Worm (Caenorhabditis elegans) whole organism, young adult: ENCODE results near the gene moa-1.

Experiments
- B0035.1 ChIP-seq: sonication (generic microtip); optimal IDR thresholded peaks from 2 replicates; lab custom pipeline; 2016; ENCODE audit warnings: missing genetic modification characterization, mild to moderate bottlenecking, missing compliant biosample characterization, missing genotype, missing genetic modification reagents
- C06A6.2 ChIP-seq: fragments of 200-800 bp; sonication (Bioruptor generic); conservative IDR thresholded peaks from 2 replicates; pipeline ENCODE4 v1.3.6; 2022; ENCODE audit warnings: missing genetic modification characterization, missing compliant biosample characterization
- F23B12.7 ChIP-seq: sonication (generic microtip); optimal IDR thresholded peaks from 2 replicates; lab custom pipeline; 2017; ENCODE audit warnings: missing genetic modification characterization, mild to moderate bottlenecking, missing compliant biosample characterization, antibody characterized with exemption, moderate library complexity; ENCODE audit not compliant: insufficient read depth
- F57C9.4 ChIP-seq: sonication (generic microtip); optimal IDR thresholded peaks from 2 replicates; lab custom pipeline; 2017; ENCODE audit warnings: mild to moderate bottlenecking, missing genetic modification characterization, missing compliant biosample characterization
- K11D2.4 ChIP-seq: fragments of 200-800 bp; sonication (Bioruptor generic); IDR thresholded peaks from 2 replicates; pipeline ENCODE4 v1.3.6; 2022; ENCODE audit warnings: missing genetic modification reagents, missing genetic modification characterization, missing compliant biosample characterization
- T07F8.4 ChIP-seq: sonication (generic microtip); optimal IDR thresholded peaks from 2 replicates; lab custom pipeline; 2016; ENCODE audit warnings: mild to moderate bottlenecking, missing genetic modification characterization, moderate library complexity, missing compliant biosample characterization
- Y56A3A.18 ChIP-seq: fragments of 200-800 bp; sonication (Bioruptor generic); IDR thresholded peaks from 2 replicates; pipeline ENCODE4 v1.3.6; 2022; ENCODE audit warnings: missing genetic modification reagents, missing genetic modification characterization, missing compliant biosample characterization
- aptf-3 ChIP-seq: fragments of 200-800 bp; sonication (Bioruptor generic); IDR thresholded peaks from 2 replicates; pipeline ENCODE4 v1.3.6; 2022; ENCODE audit warnings: missing genetic modification characterization, missing compliant biosample characterization
- atf-7 ChIP-seq: sonication (generic microtip); optimal IDR thresholded peaks from 2 replicates; lab custom pipeline; 2017; ENCODE audit warnings: mild to moderate bottlenecking, missing genetic modification characterization, missing compliant biosample characterization
- athp-1 ChIP-seq: sonication (generic microtip); optimal IDR thresholded peaks from 2 replicates; lab custom pipeline; 2017; ENCODE audit warnings: mild to moderate bottlenecking, missing genetic modification characterization, missing compliant biosample characterization
- attf-5 ChIP-seq: fragments of 200-800 bp; sonication (Bioruptor generic); optimal IDR thresholded peaks from 2 replicates; lab custom pipeline; 2018; ENCODE audit warnings: mild to moderate bottlenecking, missing genetic modification characterization, missing compliant biosample characterization
- attf-6 ChIP-seq: fragments of 200-800 bp; sonication (Bioruptor generic); IDR thresholded peaks from 2 replicates; pipeline ENCODE4 v1.3.6; 2022; ENCODE audit warnings: missing genetic modification reagents, missing genetic modification characterization, missing compliant biosample characterization
- ceh-58 ChIP-seq: fragments of 200-800 bp; sonication (Bioruptor generic); IDR thresholded peaks from 2 replicates; pipeline ENCODE4 v1.3.6; 2022; ENCODE audit warnings: missing genetic modification characterization, missing compliant biosample characterization
- egl-18 ChIP-seq: fragments of 200-800 bp; sonication (Bioruptor generic); IDR thresholded peaks from 2 replicates; pipeline ENCODE4 v1.3.6; 2022; ENCODE audit warnings: missing genetic modification reagents, missing genetic modification characterization, missing compliant biosample characterization
- egrh-3 ChIP-seq: fragments of 200-800 bp; sonication (Bioruptor generic); IDR thresholded peaks from 2 replicates; pipeline ENCODE4 v1.3.6; 2022; ENCODE audit warnings: missing genetic modification reagents, missing genetic modification characterization, missing compliant biosample characterization
- lin-35 ChIP-seq, 3 experiments: fragments of 150-350 bp in 2 of 3; sonication (generic microtip) in 1 of 3; optimal IDR thresholded peaks; 2 replicates each; lab custom pipeline; 2014 to 2018; ENCODE audit warnings: missing biosample characterization in 3 of 3, missing genetic modification characterization in 3 of 3, missing genetic modification reagents in 3 of 3
- madf-6 ChIP-seq: fragments of 200-800 bp; sonication (Bioruptor generic); IDR thresholded peaks from 2 replicates; pipeline ENCODE4 v1.3.6; 2022; ENCODE audit warnings: missing genetic modification reagents, missing genetic modification characterization, missing compliant biosample characterization
- madf-8 ChIP-seq: fragments of 200-800 bp; sonication (Bioruptor generic); conservative IDR thresholded peaks from 2 replicates; pipeline ENCODE4 v1.3.6; 2022; ENCODE audit warnings: missing genetic modification reagents, missing genetic modification characterization, missing compliant biosample characterization
- mcd-1 ChIP-seq: fragments of 200-800 bp; sonication (Bioruptor generic); IDR thresholded peaks from 2 replicates; pipeline ENCODE4 v1.3.6; 2022; ENCODE audit warnings: missing genetic modification reagents, missing genetic modification characterization, missing compliant biosample characterization
- mel-28 ChIP-seq: sonication (generic microtip); optimal IDR thresholded peaks from 2 replicates; lab custom pipeline; 2016; ENCODE audit warnings: borderline replicate concordance, mild to moderate bottlenecking, missing genetic modification characterization, missing compliant biosample characterization
- mes-4 ChIP-seq: sonication (generic microtip); optimal IDR thresholded peaks from 2 replicates; lab custom pipeline; 2016; ENCODE audit warnings: missing genotype, missing genetic modification characterization, missing compliant biosample characterization
- repo-1 ChIP-seq: sonication (generic microtip); optimal IDR thresholded peaks from 2 replicates; lab custom pipeline; 2017; ENCODE audit warnings: mild to moderate bottlenecking, missing genetic modification characterization, missing compliant biosample characterization
- rpc-1 ChIP-seq, 2 experiments: fragments of 150-350 bp in 1 of 2; sonication (generic microtip) in 1 of 2; optimal IDR thresholded peaks; 2 replicates each; lab custom pipeline; 2014 to 2018; ENCODE audit warnings: missing biosample characterization in 1 of 2, missing genetic modification characterization in 1 of 2, missing genetic modification reagents in 1 of 2, missing genotype in 1 of 2
- sea-2 ChIP-seq: fragments of 200-800 bp; sonication (Bioruptor generic); IDR thresholded peaks from 2 replicates; pipeline ENCODE4 v1.3.6; 2022; ENCODE audit warnings: missing genetic modification characterization, missing compliant biosample characterization
- snpc-1.3 ChIP-seq: sonication (generic microtip); optimal IDR thresholded peaks from 2 replicates; lab custom pipeline; 2017; ENCODE audit warnings: missing genetic modification characterization, mild to moderate bottlenecking, missing compliant biosample characterization, antibody characterized with exemption, moderate library complexity, missing genotype, missing genetic modification reagents; ENCODE audit not compliant: insufficient read depth
- tbp1 ChIP-seq: fragments of 200-800 bp; sonication (Bioruptor generic); optimal IDR thresholded peaks from 2 replicates; lab custom pipeline; 2018; ENCODE audit warnings: mild to moderate bottlenecking, missing genetic modification characterization, missing compliant biosample characterization
- unc-130 ChIP-seq: sonication (generic microtip); optimal IDR thresholded peaks from 2 replicates; lab custom pipeline; 2016; ENCODE audit warnings: missing genetic modification reagents, missing genetic modification characterization, missing compliant biosample characterization
- xnd-1 ChIP-seq: sonication (generic microtip); optimal IDR thresholded peaks from 2 replicates; lab custom pipeline; 2016; ENCODE audit warnings: missing genotype, missing genetic modification reagents, missing genetic modification characterization, missing compliant biosample characterization
- ztf-25 ChIP-seq: fragments of 200-800 bp; sonication (Bioruptor generic); IDR thresholded peaks from 2 replicates; pipeline ENCODE4 v1.3.6; 2022; ENCODE audit warnings: missing genetic modification reagents, missing genetic modification characterization, missing compliant biosample characterization
- ztf-6 ChIP-seq: fragments of 200-800 bp; sonication (Bioruptor generic); IDR thresholded peaks from 2 replicates; pipeline ENCODE4 v1.3.6; 2022; ENCODE audit warnings: missing genetic modification reagents, missing genetic modification characterization, missing compliant biosample characterization

The moa-1 gene

ce11 chrIII:1989940-1990339 is 20.2 kb upstream of the moa-1 start:
- TF ChIP-seq egrh-3 (GFP tag; lab: Robert Waterston, UW): peak; percentile 55; the same call in 1 of the 2 replicates
- TF ChIP-seq repo-1 (tag; lab: Kevin White, UChicago): no peak
- TF ChIP-seq, all 124 proteins: peak for 1

DNA sequence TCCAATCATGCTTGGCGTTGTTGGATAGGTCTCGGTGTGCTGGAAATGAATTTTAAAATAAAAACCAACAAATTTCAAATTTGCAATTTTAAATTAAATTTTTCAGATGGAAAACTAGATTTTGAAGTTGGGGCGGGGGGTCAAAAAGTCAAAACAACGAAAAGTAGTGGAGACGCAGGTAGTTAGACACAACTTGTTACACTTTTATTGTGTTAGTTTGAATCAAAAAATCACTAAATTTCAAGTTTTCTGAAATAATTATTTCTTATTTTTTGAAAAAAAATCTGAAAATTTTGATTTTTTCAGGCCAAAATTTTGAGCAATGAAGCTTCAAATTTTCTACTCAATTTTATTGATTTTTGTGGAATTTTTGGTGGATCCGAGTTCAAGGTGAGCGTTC is 18.0 kb upstream of the moa-1 start, which contains the start of gene Y39A3B.8:
Gene Y39A3B.8 (plus strand): TSS at position 301 of the 400 bp plus-strand sequence.
- TF ChIP-seq Y56A3A.18 (no peak), F23B12.7 (tag; lab: Kevin White, UChicago) (no peak), xnd-1 (no peak), ztf-6 (GFP tag; lab: Robert Waterston, UW) (no peak), aptf-3 (GFP tag; lab: Robert Waterston, UW) (no peak), ceh-58 (GFP tag; lab: Robert Waterston, UW) (no peak), snpc-1.3 (no peak), C06A6.2 (GFP tag; lab: Robert Waterston, UW) (no peak), B0035.1 (tag; lab: Kevin White, UChicago) (no peak), attf-5 (GFP tag; lab: Kevin White, UChicago) (no peak), athp-1 (tag; lab: Kevin White, UChicago) (no peak), F57C9.4 (tag; lab: Kevin White, UChicago) (no peak), T07F8.4 (tag; lab: Kevin White, UChicago) (no peak), mes-4 (tag; lab: Kevin White, UChicago) (no peak), unc-130 (GFP tag; lab: Kevin White, UChicago) (no peak)
- TF ChIP-seq, all 124 proteins: peak for 0

DNA sequence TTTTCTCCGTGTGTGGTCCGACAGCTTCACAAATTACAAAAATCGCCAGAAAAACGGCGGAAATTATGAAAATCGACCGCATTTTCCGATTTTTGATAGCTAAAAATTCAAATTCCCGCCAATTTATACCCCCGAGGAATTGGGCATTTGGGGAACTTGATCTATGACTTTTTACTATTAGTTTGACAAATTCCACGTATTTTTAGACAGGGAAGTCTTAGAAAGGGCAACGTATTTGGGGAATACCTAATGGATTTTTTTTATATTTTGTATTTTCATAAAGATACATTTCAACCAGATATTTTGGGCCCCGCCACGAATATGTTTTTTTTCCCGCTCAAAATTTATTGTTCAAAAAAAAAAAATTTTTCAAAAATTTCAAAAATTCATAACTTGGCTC is 15.2 kb upstream of the moa-1 start, which contains the start of gene Y39A3B.7:
Gene Y39A3B.7 (minus strand): TSS at position 101 of the 400 bp plus-strand sequence.
- no peak for TF ChIP-seq egrh-3 (GFP tag; lab: Robert Waterston, UW)
- TF ChIP-seq sea-2: no peak
- no peak for TF ChIP-seq atf-7

DNA sequence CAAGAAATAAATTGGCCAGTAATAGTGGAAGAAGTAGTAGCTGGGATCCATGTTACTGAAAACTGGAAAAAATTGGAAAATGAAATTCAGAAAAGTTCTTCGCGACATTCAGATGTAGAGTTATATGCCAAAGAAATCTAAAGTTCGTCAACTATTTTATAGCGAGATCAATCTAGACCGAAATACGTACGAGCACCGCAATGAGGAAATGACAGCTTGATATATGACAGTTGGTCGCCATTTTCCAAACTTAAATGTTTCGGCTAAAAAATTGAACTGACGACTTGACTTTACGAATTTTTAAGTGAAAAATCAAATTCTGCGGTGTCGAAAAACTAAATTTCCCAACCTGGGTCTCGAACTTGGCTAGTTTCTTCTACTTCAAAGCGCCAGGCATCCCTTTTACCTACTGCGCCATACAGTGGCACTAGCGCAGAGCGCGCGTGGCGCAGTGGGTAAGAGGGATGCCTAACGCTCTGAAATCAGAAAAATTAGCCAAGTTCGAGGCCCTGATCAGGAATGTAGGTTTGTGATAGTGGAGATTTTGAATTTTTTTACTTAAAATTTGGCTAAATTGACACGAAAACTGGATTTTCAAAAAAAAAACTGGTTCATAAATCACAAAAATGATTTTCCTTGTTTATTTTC is 13.0 kb upstream of the moa-1 start, which contains the start of gene srd-66:
Gene srd-66 (minus strand): TSS at position 51 of the 648 bp plus-strand sequence.
- TF ChIP-seq K11D2.4 (GFP tag; lab: Robert Waterston, UW): no peak
- no peak for TF ChIP-seq athp-1 (tag; lab: Kevin White, UChicago)
- no peak for TF ChIP-seq madf-6 (GFP tag; lab: Robert Waterston, UW)
- TF ChIP-seq rpc-1 (optimal IDR thresholded peaks at IDR 0.05; lab: Kevin White, UChicago): peak; percentile 5
- peak; percentile 58 for TF ChIP-seq rpc-1 (tag; optimal IDR thresholded peaks at IDR 0.05; lab: Kevin White, UChicago)
- peak; percentile 78 for TF ChIP-seq tbp1
- no peak for TF ChIP-seq attf-6 (GFP tag; lab: Robert Waterston, UW)

DNA sequence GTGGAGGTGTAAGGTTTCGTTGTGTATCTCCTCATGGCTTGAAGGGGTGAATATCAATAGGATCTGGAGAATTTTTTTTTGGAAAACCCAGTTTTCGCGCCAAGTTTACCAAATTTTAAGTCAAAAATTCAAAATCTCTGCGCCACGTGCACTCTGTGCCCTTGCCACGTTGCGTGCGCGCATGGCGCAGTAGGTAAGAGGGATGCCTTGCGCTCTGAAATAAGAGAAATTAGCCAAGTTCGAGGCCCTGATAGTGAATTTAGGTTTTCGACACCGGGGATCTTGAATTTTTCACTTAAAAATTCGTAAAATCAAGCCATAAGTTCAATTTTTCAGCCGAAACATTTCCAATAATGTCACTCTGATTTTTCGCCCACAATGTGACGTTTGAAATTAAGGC is 11.8 kb upstream of the moa-1 start:
- TF ChIP-seq mcd-1 (GFP tag; lab: Robert Waterston, UW) (no peak), madf-8 (GFP tag; lab: Robert Waterston, UW) (no peak), lin-35 (GFP tag; optimal IDR thresholded peaks at IDR 0.05; lab: Kevin White, UChicago) (no peak), ztf-25 (GFP tag; lab: Robert Waterston, UW) (0 out of 2 replicates have a peak, but pooled peaks have one; percentile 69), repo-1 (tag; lab: Kevin White, UChicago) (no peak), rpc-1 (optimal IDR thresholded peaks at IDR 0.05; lab: Kevin White, UChicago) (peak; percentile 36), rpc-1 (tag; optimal IDR thresholded peaks at IDR 0.05; lab: Kevin White, UChicago) (peak; percentile 72), tbp1 (peak; percentile 81), mel-28 (no peak), egl-18 (GFP tag; lab: Robert Waterston, UW) (no peak)
